Fruit fly (Drosophila melanogaster): ENCODE data around the gene kirre.
A peak's percentile ranks its signal among the peaks of the same experiment; 100 is the strongest.

The kirre gene

dm6 chrX:3042737-3043307, 302.6 kb downstream of the kirre start:
- TF ChIP-seq Dfd (GFP tag; optimal IDR thresholded peaks at IDR 0.05) (no peak), Rel (GFP tag; optimal IDR thresholded peaks at IDR 0.05) (no peak), Rel (tag; optimal IDR thresholded peaks at IDR 0.05) (no peak), rgr (GFP tag; optimal IDR thresholded peaks at IDR 0.05) (no peak)

- TF ChIP-seq br (GFP tag; optimal IDR thresholded peaks at IDR 0.05) = peak; percentile 57
- TF ChIP-seq woc (GFP tag; optimal IDR thresholded peaks at IDR 0.05) = peak; percentile 16
- TF ChIP-seq Sp1 (GFP tag; optimal IDR thresholded peaks at IDR 0.05) = peak; percentile 34
- no peak for TF ChIP-seq sage (GFP tag; optimal IDR thresholded peaks at IDR 0.05)
- peak in 1 of 2 experiments; percentile 44 for TF ChIP-seq foxo (GFP tag; optimal IDR thresholded peaks at IDR 0.05)
- no peak for TF ChIP-seq Mio (GFP tag; optimal IDR thresholded peaks at IDR 0.05)
- TF ChIP-seq Dfd (GFP tag; optimal IDR thresholded peaks at IDR 0.05) = no peak
- TF ChIP-seq N (GFP tag; optimal IDR thresholded peaks at IDR 0.05) = no peak
- peak; percentile 34 for TF ChIP-seq fru (GFP tag; optimal IDR thresholded peaks at IDR 0.05)
- TF ChIP-seq psq (GFP tag; optimal IDR thresholded peaks at IDR 0.05) = peak; percentile 2
- TF ChIP-seq Myc (optimal IDR thresholded peaks at IDR 0.05) = no peak
- peak; percentile 41 for TF ChIP-seq Hnf4 (GFP tag; optimal IDR thresholded peaks at IDR 0.05)
- no peak for TF ChIP-seq GATAd (GFP tag; optimal IDR thresholded peaks at IDR 0.05)
- no peak for TF ChIP-seq CG9705 (GFP tag; optimal IDR thresholded peaks at IDR 0.05)
- no peak for TF ChIP-seq Hr83 (GFP tag; optimal IDR thresholded peaks at IDR 0.05; ENCODE audit: poor library complexity, severe bottlenecking)
- peak; percentile 66 for TF ChIP-seq h (GFP tag; optimal IDR thresholded peaks at IDR 0.05)
- no peak for TF ChIP-seq Rel (GFP tag; optimal IDR thresholded peaks at IDR 0.05)
- peak; percentile 0 for TF ChIP-seq Rel (tag; optimal IDR thresholded peaks at IDR 0.05)
- TF ChIP-seq rgr (GFP tag; optimal IDR thresholded peaks at IDR 0.05) = peak; percentile 59
- TF ChIP-seq Jra (GFP tag; optimal IDR thresholded peaks at IDR 0.05) = no peak
- peak; percentile 52 for TF ChIP-seq HLH106 (tag; optimal IDR thresholded peaks at IDR 0.05)
- peak; percentile 68 for TF ChIP-seq ey (GFP tag; optimal IDR thresholded peaks at IDR 0.05)
- peak; percentile 45 for TF ChIP-seq OdsH (GFP tag; optimal IDR thresholded peaks at IDR 0.05)
These were observed 304.6 kb downstream of the kirre start for dm6 chrX:3044798-3045197.

- TF ChIP-seq Hr83 (GFP tag; optimal IDR thresholded peaks at IDR 0.05; ENCODE audit: poor library complexity, severe bottlenecking) = no peak
These were observed 305.2 kb downstream of the kirre start for dm6 chrX:3045424-3045823.

- TF ChIP-seq pan (optimal IDR thresholded peaks at IDR 0.05) (no peak), tai (GFP tag; optimal IDR thresholded peaks at IDR 0.05) (peak; percentile 70), Dfd (GFP tag; optimal IDR thresholded peaks at IDR 0.05) (no peak), jim (GFP tag; optimal IDR thresholded peaks at IDR 0.05) (no peak), Hr78 (GFP tag; optimal IDR thresholded peaks at IDR 0.05) (no peak), Jra (GFP tag; optimal IDR thresholded peaks at IDR 0.05) (peak; percentile 80), Hr83 (GFP tag; optimal IDR thresholded peaks at IDR 0.05; ENCODE audit: poor library complexity, severe bottlenecking) (no peak), OdsH (GFP tag; optimal IDR thresholded peaks at IDR 0.05) (peak; percentile 84), Sp1 (GFP tag; optimal IDR thresholded peaks at IDR 0.05) (peak; percentile 87), br (GFP tag; optimal IDR thresholded peaks at IDR 0.05) (peak; percentile 92), woc (GFP tag; optimal IDR thresholded peaks at IDR 0.05) (peak; percentile 89), Abd-B (GFP tag; optimal IDR thresholded peaks at IDR 0.05) (no peak), dsf (GFP tag; optimal IDR thresholded peaks at IDR 0.05; ENCODE audit: borderline replicate concordance) (no peak), usp (GFP tag; optimal IDR thresholded peaks at IDR 0.05) (no peak), GATAd (GFP tag; optimal IDR thresholded peaks at IDR 0.05) (peak; percentile 51), Mio (GFP tag; optimal IDR thresholded peaks at IDR 0.05) (no peak), dmrt93B (GFP tag; optimal IDR thresholded peaks at IDR 0.05) (peak; percentile 85), Rel (GFP tag; optimal IDR thresholded peaks at IDR 0.05) (peak; percentile 59), Rel (tag; optimal IDR thresholded peaks at IDR 0.05) (peak; percentile 33), lola (GFP tag; optimal IDR thresholded peaks at IDR 0.05) (no peak), Hnf4 (GFP tag; optimal IDR thresholded peaks at IDR 0.05) (peak; percentile 85), dl (GFP tag; optimal IDR thresholded peaks at IDR 0.05; ENCODE audit: insufficient read depth in 1 of 2, partially characterized antibody in 2 of 2) (no peak), Vsx2 (GFP tag; optimal IDR thresholded peaks at IDR 0.05; ENCODE audit: partially characterized antibody) (no peak), fru (GFP tag; optimal IDR thresholded peaks at IDR 0.05) (peak; percentile 91), brk (GFP tag; optimal IDR thresholded peaks at IDR 0.05) (peak; percentile 61), h (GFP tag; optimal IDR thresholded peaks at IDR 0.05) (peak; percentile 91), ey (GFP tag; optimal IDR thresholded peaks at IDR 0.05) (peak; percentile 92), foxo (GFP tag; optimal IDR thresholded peaks at IDR 0.05) (peak in 1 of 2 experiments; percentile 87), CG32264 (GFP tag; optimal IDR thresholded peaks at IDR 0.05) (peak; percentile 70), HLH106 (tag; optimal IDR thresholded peaks at IDR 0.05) (peak; percentile 86), sage (GFP tag; optimal IDR thresholded peaks at IDR 0.05) (peak; percentile 59), CrebA (GFP tag; optimal IDR thresholded peaks at IDR 0.05; ENCODE audit: borderline replicate concordance) (peak; percentile 62), CG9705 (GFP tag; optimal IDR thresholded peaks at IDR 0.05) (peak; percentile 54), rgr (GFP tag; optimal IDR thresholded peaks at IDR 0.05) (peak; percentile 88), psq (GFP tag; optimal IDR thresholded peaks at IDR 0.05) (peak; percentile 80)
These were observed 305.8 kb downstream of the kirre start for dm6 chrX:3045953-3046352.

Measured in whole organism, wandering third instar larva.